Fruit fly (Drosophila melanogaster) whole organism, prepupa: ENCODE results near the gene CG33995.

Experiments used
- CG10669 ChIP-seq: fragments of 200-800 bp; sonication (Bioruptor generic); optimal IDR thresholded peaks from 3 replicates; lab custom pipeline; 2018; ENCODE audit warnings: missing biosample characterization, mild to moderate bottlenecking, missing genetic modification characterization, moderate library complexity
- CG11762 ChIP-seq: fragments of 200-800 bp; sonication (Bioruptor generic); optimal IDR thresholded peaks from 3 replicates; lab custom pipeline; 2016; ENCODE audit warnings: missing biosample characterization, missing genetic modification characterization; ENCODE audit not compliant: insufficient read depth
- CG6808 ChIP-seq: fragments of 200-800 bp; sonication (Bioruptor generic); optimal IDR thresholded peaks from 3 replicates; lab custom pipeline; 2017; ENCODE audit warnings: missing biosample characterization, missing genetic modification characterization, mild to moderate bottlenecking, moderate library complexity, missing genetic modification reagents
- CG8319 ChIP-seq: fragments of 200-800 bp; sonication (Bioruptor generic); optimal IDR thresholded peaks from 3 replicates; lab custom pipeline; 2016; ENCODE audit warnings: missing biosample characterization, missing genetic modification characterization
- Eip75B ChIP-seq: fragments of 200-800 bp; sonication (Bioruptor generic); optimal IDR thresholded peaks from 3 replicates; lab custom pipeline; 2016; ENCODE audit warnings: missing biosample characterization, missing genetic modification characterization
- Lpt ChIP-seq: fragments of 200-800 bp; sonication (Bioruptor generic); optimal IDR thresholded peaks from 3 replicates; lab custom pipeline; 2016; ENCODE audit warnings: missing biosample characterization, missing genetic modification characterization
- Smox ChIP-seq: fragments of 200-800 bp; sonication (Bioruptor generic); optimal IDR thresholded peaks from 3 replicates; lab custom pipeline; 2016; ENCODE audit warnings: missing biosample characterization, missing genetic modification characterization
- Sox102F ChIP-seq: fragments of 200-800 bp; sonication (Bioruptor generic); optimal IDR thresholded peaks from 2 replicates; lab custom pipeline; 2016; ENCODE audit warnings: missing biosample characterization, mild to moderate bottlenecking, missing genetic modification characterization
- Sox15 ChIP-seq: fragments of 200-800 bp; sonication (Bioruptor generic); optimal IDR thresholded peaks from 3 replicates; lab custom pipeline; 2016; ENCODE audit warnings: missing biosample characterization, missing genetic modification characterization
- net ChIP-seq: fragments of 200-800 bp; sonication (Bioruptor generic); optimal IDR thresholded peaks from 3 replicates; lab custom pipeline; 2016; ENCODE audit warnings: missing biosample characterization, missing genetic modification characterization
- ss ChIP-seq, 2 experiments: fragments of 200-800 bp; sonication (Bioruptor generic); optimal IDR thresholded peaks; 2 replicates in 1 of 2; 3 replicates in 1 of 2; lab custom pipeline; 2017 to 2018; ENCODE audit warnings: mild to moderate bottlenecking in 2 of 2, missing biosample characterization in 2 of 2, missing genetic modification characterization in 2 of 2, moderate library complexity in 1 of 2
- svp ChIP-seq: fragments of 200-800 bp; sonication (Bioruptor generic); peaks from one replicate; lab custom pipeline; 2016; ENCODE audit warnings: missing biosample characterization, missing genetic modification characterization
- topi ChIP-seq: fragments of 200-800 bp; sonication (Bioruptor generic); optimal IDR thresholded peaks from 3 replicates; lab custom pipeline; 2016; ENCODE audit warnings: missing biosample characterization, missing genetic modification characterization

dm6 chr2L:5003670-5004453 lies 39.2 kb upstream of the CG33995 start:
- TF ChIP-seq CG11762 (GFP tag; lab: Kevin White, UChicago) (no peak), svp (GFP tag; lab: Kevin White, UChicago) (no peak), ss (GFP tag; optimal IDR thresholded peaks at IDR 0.05; lab: Kevin White, UChicago) (no peak), CG10669 (no peak), Smox (GFP tag; lab: Kevin White, UChicago) (no peak), CG6808 (GFP tag; lab: Kevin White, UChicago) (no peak), Sox15 (GFP tag; lab: Kevin White, UChicago) (no peak), net (no peak), Eip75B (GFP tag; lab: Kevin White, UChicago) (no peak), CG8319 (GFP tag; lab: Kevin White, UChicago) (no peak), Sox102F (GFP tag; lab: Kevin White, UChicago) (no peak), topi (GFP tag; lab: Kevin White, UChicago) (no peak), Lpt (GFP tag; lab: Kevin White, UChicago) (no peak)
